Fruit fly (Drosophila melanogaster) whole organism, prepupa: ENCODE data around the gene orb.

ENCODE experiments used
- CG31627 ChIP-seq: fragments of 200-800 bp; sonication (Bioruptor generic); optimal IDR thresholded peaks from 3 replicates; lab custom pipeline; 2016; ENCODE audit warnings: missing biosample characterization, missing genetic modification characterization
- CG34406 ChIP-seq: fragments of 200-800 bp; sonication (Bioruptor generic); optimal IDR thresholded peaks from 3 replicates; lab custom pipeline; 2016; ENCODE audit warnings: missing biosample characterization, missing genetic modification characterization
- CG3919 ChIP-seq: fragments of 200-800 bp; sonication (Bioruptor generic); optimal IDR thresholded peaks from 3 replicates; lab custom pipeline; 2016; ENCODE audit warnings: missing biosample characterization, missing genetic modification characterization
- CG4318 ChIP-seq: fragments of 200-800 bp; sonication (Bioruptor generic); optimal IDR thresholded peaks from 3 replicates; lab custom pipeline; 2017; ENCODE audit warnings: missing biosample characterization, mild to moderate bottlenecking, missing genetic modification characterization
- CG6276 ChIP-seq: fragments of 200-800 bp; sonication (Bioruptor generic); optimal IDR thresholded peaks from 2 replicates; lab custom pipeline; 2017; ENCODE audit warnings: missing biosample characterization, mild to moderate bottlenecking, missing genetic modification characterization
- Hr4 ChIP-seq: fragments of 200-800 bp; sonication (Bioruptor generic); optimal IDR thresholded peaks from 3 replicates; lab custom pipeline; 2016; ENCODE audit warnings: missing biosample characterization, missing genetic modification characterization
- achi ChIP-seq: fragments of 200-800 bp; sonication (Bioruptor generic); optimal IDR thresholded peaks from 3 replicates; lab custom pipeline; 2016; ENCODE audit warnings: missing biosample characterization, missing genetic modification characterization
- fd85E ChIP-seq: fragments of 200-800 bp; sonication (Bioruptor generic); optimal IDR thresholded peaks from 3 replicates; lab custom pipeline; 2016; ENCODE audit warnings: missing biosample characterization, missing genetic modification characterization

- peak; percentile 73 for TF ChIP-seq CG3919 (GFP tag; lab: Kevin White, UChicago)
- TF ChIP-seq CG34406 = peak; percentile 52
- no peak for TF ChIP-seq CG31627 (GFP tag; lab: Kevin White, UChicago)
- peak; percentile 21 for TF ChIP-seq Hr4
- TF ChIP-seq achi = peak; percentile 56
- no peak for TF ChIP-seq CG4318 (GFP tag; lab: Kevin White, UChicago)
- peak; percentile 70 for TF ChIP-seq CG6276 (GFP tag; lab: Kevin White, UChicago)
- TF ChIP-seq fd85E (GFP tag; lab: Kevin White, UChicago) = peak; percentile 53
These were observed 14.7 kb upstream of the orb start for dm6 chr3R:23295360-23295772.
